Worm (Caenorhabditis elegans) whole organism, dauer: ENCODE data around the gene F22E5.7.
"Not testable (repeated sequence)": the region's sequence is repeated elsewhere in the genome, so short reads cannot be mapped to it uniquely, and the experiment has no call there.

Source experiments
- unc-62 ChIP-seq: sonication (generic microtip); optimal IDR thresholded peaks from 2 replicates; lab custom pipeline; 2017; ENCODE audit warnings: missing biosample characterization, missing genetic modification reagents, missing genetic modification characterization

F22E5.7 gene

ce11 chrII:2631169-2631568 is 10.7 kb upstream of the F22E5.7 start, which contains the start of gene D2062.1:
TSS of gene D2062.1 (plus strand) at chrII:2631469.
- no peak for TF ChIP-seq unc-62 (GFP tag; lab: Kevin White, UChicago)

- no peak for TF ChIP-seq unc-62 (GFP tag; lab: Kevin White, UChicago)
Observed at ce11 chrII:2637359-2637758, 4.5 kb upstream of the F22E5.7 start, which contains the start of gene F22E5.21. TSS of gene F22E5.21 (minus strand) at chrII:2637459.

- TF ChIP-seq unc-62 (GFP tag; lab: Kevin White, UChicago): no peak
Observed at ce11 chrII:2638062-2638461, 3.8 kb upstream of the F22E5.7 start, which contains the start of gene F22E5.9. TSS of gene F22E5.9 (plus strand) at chrII:2638388.

DNA sequence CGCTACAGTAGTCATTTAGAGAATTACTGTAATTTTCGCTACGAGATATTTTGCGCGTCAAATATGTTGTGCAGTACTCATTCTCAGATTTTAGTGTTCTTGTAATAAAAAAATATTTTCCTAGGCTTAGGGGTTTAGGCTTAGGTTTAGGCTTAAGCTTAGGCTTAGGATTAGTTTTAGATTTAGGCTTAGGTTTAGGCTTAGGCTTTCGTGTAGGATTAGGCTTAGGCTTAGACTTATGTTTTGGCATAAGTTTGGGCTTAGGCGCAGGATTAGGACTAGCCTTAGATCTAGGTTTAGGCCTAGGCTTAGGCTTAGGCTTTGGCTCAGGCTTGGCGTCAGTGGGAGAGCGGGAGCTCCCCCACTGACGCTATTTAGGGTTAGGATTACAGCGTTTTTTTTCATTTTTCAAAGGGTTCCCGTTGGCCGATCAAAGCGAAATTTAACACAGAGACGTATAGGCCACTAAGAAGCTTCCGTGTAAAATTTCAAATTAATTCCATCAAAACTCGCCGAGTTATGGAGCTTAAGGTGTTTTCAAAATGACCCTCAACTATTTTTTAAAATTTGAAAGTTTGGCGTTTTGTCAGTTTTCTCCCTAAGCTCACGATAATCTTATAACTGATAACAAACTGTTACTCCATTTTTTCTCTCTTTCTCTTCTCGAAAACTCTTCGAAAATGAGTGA is 2.3 kb upstream of the F22E5.7 start, which contains the start of gene F22E5.8:
Gene F22E5.8 (plus strand): TSS at position 638 of the 688 bp plus-strand sequence.
- not testable (repeated sequence) for TF ChIP-seq unc-62 (GFP tag; lab: Kevin White, UChicago)

- TF ChIP-seq unc-62 (GFP tag; lab: Kevin White, UChicago): no peak
Observed at ce11 chrII:2640982-2641381, 895 bp upstream of the F22E5.7 start, which contains the start of gene F22E5.23. TSS of gene F22E5.23 (plus strand) at chrII:2641282.

DNA sequence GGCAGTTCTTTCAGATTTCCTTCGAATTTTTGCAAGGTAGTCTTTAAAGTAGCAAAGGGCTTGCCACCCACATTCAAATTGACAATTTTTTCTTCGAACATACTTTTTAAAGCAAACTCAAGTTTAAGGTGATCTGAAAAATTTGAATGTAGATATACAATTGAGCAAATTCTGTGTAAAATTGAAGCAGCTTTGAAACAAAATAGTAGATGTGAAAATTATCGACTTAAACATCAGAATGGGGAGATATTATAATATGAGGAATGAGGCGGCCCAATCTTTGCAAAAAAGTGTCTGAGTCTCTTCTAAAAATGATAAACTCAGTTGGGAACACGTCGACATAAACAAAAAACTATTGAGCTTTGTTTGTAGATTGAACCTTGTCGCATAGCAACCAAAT is 2.6 kb downstream of the F22E5.7 start, which contains the start of gene F22E5.11:
Gene F22E5.11 (minus strand): TSS at position 101 of the 400 bp plus-strand sequence.
- TF ChIP-seq unc-62 (GFP tag; lab: Kevin White, UChicago): no peak

- TF ChIP-seq unc-62 (GFP tag; lab: Kevin White, UChicago): not testable (repeated sequence)
Observed at ce11 chrII:2646756-2647155, 4.9 kb downstream of the F22E5.7 start, which contains the start of gene F22E5.12. TSS of gene F22E5.12 (minus strand) at chrII:2646856.

DNA sequence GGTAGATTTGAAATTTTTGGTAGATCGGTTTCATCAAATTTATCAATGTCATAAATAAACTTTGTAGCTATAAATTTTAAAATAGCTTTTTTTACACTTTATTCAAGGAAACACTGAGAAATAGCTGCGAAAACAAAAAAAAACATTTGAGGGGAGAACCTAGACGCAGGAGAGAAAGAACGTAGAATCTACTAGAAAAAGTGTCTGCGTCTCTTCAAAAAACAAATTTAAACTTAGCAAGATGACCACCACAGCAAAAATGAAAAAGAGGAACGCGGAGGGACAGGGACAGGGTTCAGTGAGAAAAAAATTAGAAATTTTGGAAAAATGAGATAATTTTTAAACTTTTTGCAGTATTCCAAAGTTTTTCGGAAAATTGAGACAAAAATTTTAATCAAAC is 7.1 kb downstream of the F22E5.7 start:
- TF ChIP-seq unc-62 (GFP tag; lab: Kevin White, UChicago): no peak

DNA sequence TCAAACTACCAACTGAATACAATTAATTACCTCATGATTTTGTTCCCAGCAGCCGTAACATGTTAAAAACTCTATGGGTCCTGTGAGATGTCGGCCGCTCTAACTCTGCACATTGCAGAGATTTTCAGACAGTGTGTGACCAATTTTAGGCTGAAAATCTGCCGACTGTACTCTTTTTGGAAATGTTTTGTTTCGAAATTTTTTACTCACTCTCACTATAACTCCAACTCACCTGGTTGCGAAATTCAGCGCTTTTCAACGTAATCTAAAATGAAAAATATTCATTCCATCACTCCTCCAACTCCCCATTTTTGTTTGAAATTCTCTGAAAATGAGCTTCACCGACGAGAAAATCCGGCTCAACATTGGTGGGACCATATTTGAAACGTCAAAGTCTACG is 7.7 kb downstream of the F22E5.7 start, which contains the start of the genes F22E5.13 and F22E5.6:
Gene F22E5.13 (minus strand): TSS at position 101 of the 400 bp plus-strand sequence.
Gene F22E5.6 (plus strand): TSS at position 297 of the 400 bp plus-strand sequence.
- TF ChIP-seq unc-62 (GFP tag; lab: Kevin White, UChicago): no peak

ce11 chrII:2656606-2657005 is 14.7 kb downstream of the F22E5.7 start, which contains the start of gene sri-47:
TSS of gene sri-47 (plus strand) at chrII:2656906.
- no peak for TF ChIP-seq unc-62 (GFP tag; lab: Kevin White, UChicago)

ce11 chrII:2659364-2659763 is 17.5 kb downstream of the F22E5.7 start, which contains the start of gene gcy-21:
TSS of gene gcy-21 (plus strand) at chrII:2659664.
- TF ChIP-seq unc-62 (GFP tag; lab: Kevin White, UChicago): no peak

ce11 chrII:2665081-2665480 is 23.2 kb downstream of the F22E5.7 start, which contains the start of gene F22E5.2:
TSS of gene F22E5.2 (plus strand) at chrII:2665381.
- not testable (repeated sequence) for TF ChIP-seq unc-62 (GFP tag; lab: Kevin White, UChicago)

- TF ChIP-seq unc-62 (GFP tag; lab: Kevin White, UChicago): no peak
Observed at ce11 chrII:2665606-2666005, 23.7 kb downstream of the F22E5.7 start, which contains the start of gene F22E5.22. TSS of gene F22E5.22 (plus strand) at chrII:2665906.

- not testable (repeated sequence) for TF ChIP-seq unc-62 (GFP tag; lab: Kevin White, UChicago)
Observed at ce11 chrII:2672320-2672719, 30.4 kb downstream of the F22E5.7 start, which contains the start of gene sri-57. TSS of gene sri-57 (minus strand) at chrII:2672420.

ce11 chrII:2673534-2673933 is 31.7 kb downstream of the F22E5.7 start, which contains the start of the genes F22E5.20 and F22E5.1:
TSS of gene F22E5.20 (minus strand) at chrII:2673634.
TSS of gene F22E5.1 (plus strand) at chrII:2673775.
- not testable (repeated sequence) for TF ChIP-seq unc-62 (GFP tag; lab: Kevin White, UChicago)
